Worm (Caenorhabditis elegans): Measurements from ENCODE around the gene W07G4.5.

The W07G4.5 gene

ce11 chrV:13003378-13003777 lies 44.4 kb upstream of the W07G4.5 start (continued):
- TF ChIP-seq snpc-4 (GFP tag; optimal IDR thresholded peaks at IDR 0.05) = peak; percentile 49
- peak in 3 of 4 experiments; percentile 52 to 73 (median 61) for TF ChIP-seq snpc-4 (tag; optimal IDR thresholded peaks at IDR 0.05)
- TF ChIP-seq repo-1 (tag; optimal IDR thresholded peaks at IDR 0.05) = peak; percentile 86
- TF ChIP-seq F57A8.1 (GFP tag; optimal IDR thresholded peaks at IDR 0.05) = peak; percentile 38
- TF ChIP-seq madf-3 (GFP tag; IDR thresholded peaks at IDR 0.05) = no peak
- TF ChIP-seq B0035.1 (tag; optimal IDR thresholded peaks at IDR 0.05) = peak; percentile 17
- TF ChIP-seq Y53F4B.3 (GFP tag; IDR thresholded peaks at IDR 0.05) = no peak
- TF ChIP-seq ceh-58 (GFP tag; IDR thresholded peaks at IDR 0.05) = no peak
- no peak for TF ChIP-seq F22D6.2 (tag; optimal IDR thresholded peaks at IDR 0.05)
- TF ChIP-seq K12H6.12 (tag; optimal IDR thresholded peaks at IDR 0.05) = peak; percentile 58
- TF ChIP-seq mel-28 (tag; optimal IDR thresholded peaks at IDR 0.05; ENCODE audit: borderline replicate concordance) = peak; percentile 22
- TF ChIP-seq unc-130 (GFP tag; optimal IDR thresholded peaks at IDR 0.05) = peak; percentile 27
- TF ChIP-seq madf-6 (GFP tag; IDR thresholded peaks at IDR 0.05) = peak; percentile 65
- TF ChIP-seq zfh-2 (GFP tag; conservative IDR thresholded peaks at IDR 0.05) = 0 out of 2 replicates have a peak, but pooled peaks have one; percentile 36
- peak; percentile 87 for TF ChIP-seq lin-26 (GFP tag; IDR thresholded peaks at IDR 0.05)
- peak; percentile 29; the same call in 1 of the 2 replicates for TF ChIP-seq Y53G8AR.9 (GFP tag; conservative IDR thresholded peaks at IDR 0.05)
- peak; percentile 32; the same call in 1 of the 2 replicates for TF ChIP-seq C17E4.6 (GFP tag; IDR thresholded peaks at IDR 0.05)
- no peak for TF ChIP-seq tbx-9 (tag; optimal IDR thresholded peaks at IDR 0.05; ENCODE audit: borderline replicate concordance)
- TF ChIP-seq nhr-27 (tag; optimal IDR thresholded peaks at IDR 0.05) = no peak
- peak; percentile 90 for TF ChIP-seq tbp1 (GFP tag; optimal IDR thresholded peaks at IDR 0.05)
- no peak for TF ChIP-seq nhr-120 (GFP tag; IDR thresholded peaks at IDR 0.05)
- TF ChIP-seq B0261.1 (tag; optimal IDR thresholded peaks at IDR 0.05) = peak; percentile 87
- peak; percentile 71 for TF ChIP-seq rcor-1 (GFP tag; IDR thresholded peaks at IDR 0.05)
- TF ChIP-seq cebp-1 (GFP tag; IDR thresholded peaks at IDR 0.05) = no peak
- TF ChIP-seq cebp-1 (tag; optimal IDR thresholded peaks at IDR 0.05) = peak; percentile 67
- TF ChIP-seq sptf-2 (GFP tag; optimal IDR thresholded peaks at IDR 0.05) = peak; percentile 37
- TF ChIP-seq ama-1 (optimal IDR thresholded peaks at IDR 0.05) = no peak
- peak; percentile 63 to 76 for TF ChIP-seq ama-1 (GFP tag; optimal IDR thresholded peaks at IDR 0.05)
- TF ChIP-seq madf-10 (tag; optimal IDR thresholded peaks at IDR 0.05) = peak; percentile 58
- no peak for TF ChIP-seq ztf-28 (GFP tag; IDR thresholded peaks at IDR 0.05)
- 0 out of 2 replicates have a peak, but pooled peaks have one; percentile 44 for TF ChIP-seq let-526 (GFP tag; IDR thresholded peaks at IDR 0.05)
- TF ChIP-seq nhr-90 (tag; optimal IDR thresholded peaks at IDR 0.05) = peak; percentile 76
- TF ChIP-seq F39B2.1 (GFP tag; IDR thresholded peaks at IDR 0.05) = no peak
- peak in 1 of 3 experiments; percentile 56 for TF ChIP-seq lin-35 (GFP tag; optimal IDR thresholded peaks at IDR 0.05)
- TF ChIP-seq chd-7 (tag; optimal IDR thresholded peaks at IDR 0.05) = peak; percentile 79
- no peak for TF ChIP-seq ztf-25 (GFP tag; IDR thresholded peaks at IDR 0.05)
- TF ChIP-seq hmg-1.2 (GFP tag; IDR thresholded peaks at IDR 0.05) = peak; percentile 78
- TF ChIP-seq B0336.3 (GFP tag; IDR thresholded peaks at IDR 0.05) = peak; percentile 37
- TF ChIP-seq D2030.7 (GFP tag; IDR thresholded peaks at IDR 0.05) = peak; percentile 39; the same call in 1 of the 2 replicates
- peak; percentile 84; the same call in 1 of the 2 replicates for TF ChIP-seq egl-44 (GFP tag; IDR thresholded peaks at IDR 0.05)
- no peak for TF ChIP-seq ceh-91 (GFP tag; IDR thresholded peaks at IDR 0.05)
- peak; percentile 63 for TF ChIP-seq hrde-1 (tag; optimal IDR thresholded peaks at IDR 0.05; ENCODE audit: borderline replicate concordance)
- TF ChIP-seq aptf-3 (GFP tag; IDR thresholded peaks at IDR 0.05) = 0 out of 2 replicates have a peak, but pooled peaks have one; percentile 13
- peak; percentile 50 for TF ChIP-seq athp-1 (tag; optimal IDR thresholded peaks at IDR 0.05)
- peak; percentile 68 for TF ChIP-seq ceh-100 (GFP tag; IDR thresholded peaks at IDR 0.05)
- peak; percentile 67 for TF ChIP-seq pbrm-1 (GFP tag; IDR thresholded peaks at IDR 0.05)
- TF ChIP-seq die-1 (tag; optimal IDR thresholded peaks at IDR 0.05) = peak; percentile 79
- TF ChIP-seq Y56A3A.18 (GFP tag; IDR thresholded peaks at IDR 0.05) = peak; percentile 39; the same call in 1 of the 2 replicates
- 0 out of 2 replicates have a peak, but pooled peaks have one; percentile 28 for TF ChIP-seq ztf-6 (GFP tag; IDR thresholded peaks at IDR 0.05)
